Worm (Caenorhabditis elegans) whole organism, L2 larva: Measurements from ENCODE around the gene C35B1.4.

Source experiments
- R02D3.7 ChIP-seq: fragments of 150-350 bp; optimal IDR thresholded peaks from 2 replicates; lab custom pipeline; 2014; ENCODE audit warnings: missing biosample characterization, missing genetic modification characterization
- aly-2 ChIP-seq: fragments of 150-350 bp; optimal IDR thresholded peaks from 2 replicates; lab custom pipeline; 2014; ENCODE audit warnings: missing biosample characterization, missing genetic modification characterization
- blmp-1 ChIP-seq: sonication (generic microtip); optimal IDR thresholded peaks from 2 replicates; lab custom pipeline; 2017; ENCODE audit warnings: missing genetic modification characterization, mild to moderate bottlenecking, missing compliant biosample characterization, antibody characterized with exemption, moderate library complexity; ENCODE audit not compliant: insufficient read depth
- dmd-4 ChIP-seq: sonication (generic microtip); optimal IDR thresholded peaks from 2 replicates; lab custom pipeline; 2017; ENCODE audit warnings: missing biosample characterization, missing genetic modification characterization
- elt-1 ChIP-seq: fragments of 150-350 bp; optimal IDR thresholded peaks from 2 replicates; lab custom pipeline; 2014; ENCODE audit warnings: missing biosample characterization, missing genetic modification characterization
- elt-3 ChIP-seq: sonication (generic microtip); optimal IDR thresholded peaks from 2 replicates; lab custom pipeline; 2017; ENCODE audit warnings: missing biosample characterization, missing genetic modification characterization
- lin-13 ChIP-seq: fragments of 150-350 bp; optimal IDR thresholded peaks from 2 replicates; lab custom pipeline; 2014; ENCODE audit warnings: missing biosample characterization, missing genetic modification reagents, missing genetic modification characterization
- mdl-1 ChIP-seq, 2 experiments: fragments of 150-350 bp in 1 of 2; sonication (generic microtip) in 1 of 2; optimal IDR thresholded peaks; 2 replicates each; lab custom pipeline; 2017; ENCODE audit warnings: missing biosample characterization in 2 of 2, missing genetic modification characterization in 2 of 2
- nhr-11 ChIP-seq: fragments of 150-350 bp; optimal IDR thresholded peaks from 2 replicates; lab custom pipeline; 2014; ENCODE audit warnings: missing biosample characterization, missing genetic modification characterization
- nhr-12 ChIP-seq: fragments of 150-350 bp; optimal IDR thresholded peaks from 2 replicates; lab custom pipeline; 2014; ENCODE audit warnings: missing biosample characterization, missing genetic modification characterization
- nhr-129 ChIP-seq: fragments of 150-350 bp; optimal IDR thresholded peaks from 2 replicates; lab custom pipeline; 2014; ENCODE audit warnings: missing biosample characterization, missing genetic modification characterization
- nhr-237 ChIP-seq: fragments of 150-350 bp; optimal IDR thresholded peaks from 2 replicates; lab custom pipeline; 2014; ENCODE audit warnings: missing biosample characterization, missing genetic modification characterization
- sma-3 ChIP-seq: sonication (generic microtip); optimal IDR thresholded peaks from 2 replicates; lab custom pipeline; 2016; ENCODE audit warnings: missing genetic modification reagents, missing genetic modification characterization, missing compliant biosample characterization
- unc-62 ChIP-seq: fragments of 150-350 bp; optimal IDR thresholded peaks from 2 replicates; lab custom pipeline; 2014; ENCODE audit warnings: missing biosample characterization, missing genetic modification reagents, missing genetic modification characterization

ce11 chrIV:4032350-4032749 is 47.3 kb upstream of the C35B1.4 start:
- no peak for TF ChIP-seq nhr-129 (tag; lab: Kevin White, UChicago)
- TF ChIP-seq sma-3 (GFP tag; lab: Kevin White, UChicago) = no peak
- no peak for TF ChIP-seq elt-1
- no peak for TF ChIP-seq dmd-4
- no peak for TF ChIP-seq nhr-12
- TF ChIP-seq nhr-237 (tag; lab: Kevin White, UChicago) = no peak
- no peak for TF ChIP-seq nhr-11 (tag; lab: Kevin White, UChicago)
- TF ChIP-seq R02D3.7 (tag; lab: Kevin White, UChicago) = no peak
- TF ChIP-seq mdl-1 (tag; optimal IDR thresholded peaks at IDR 0.05; lab: Kevin White, UChicago) = no peak
- TF ChIP-seq unc-62 (GFP tag; lab: Kevin White, UChicago) = no peak
- TF ChIP-seq aly-2 (tag; lab: Kevin White, UChicago) = no peak
- no peak for TF ChIP-seq elt-3 (tag; lab: Kevin White, UChicago)
- no peak for TF ChIP-seq lin-13 (GFP tag; lab: Kevin White, UChicago)
- TF ChIP-seq blmp-1 (tag; lab: Kevin White, UChicago) = no peak
